Worm (Caenorhabditis elegans): ENCODE results near the gene F43C1.5.

ce11 chrIII:4189602-4190001 is 39.3 kb upstream of the F43C1.5 start:
- TF ChIP-seq ztf-4 (tag; optimal IDR thresholded peaks at IDR 0.05) (no peak), unc-62 (GFP tag; optimal IDR thresholded peaks at IDR 0.05) (no peak), Y55F3AM.14 (GFP tag; optimal IDR thresholded peaks at IDR 0.05) (no peak), elt-1 (tag; optimal IDR thresholded peaks at IDR 0.05) (no peak), peb-1 (tag; optimal IDR thresholded peaks at IDR 0.05) (no peak)

All from whole organism, L2 larva.